Fruit fly (Drosophila melanogaster): ENCODE data around the gene RpL27.
A peak's percentile ranks its signal among the peaks of the same experiment; 100 is the strongest.

RpL27 gene

dm6 chr3R:25680528-25680927 lies 4.3 kb downstream of the RpL27 start, which contains the start of the genes CG4743 and Idh3g (continued):
- TF ChIP-seq HLHmδ (GFP tag; optimal IDR thresholded peaks at IDR 0.05): no peak
- TF ChIP-seq CG34422 (GFP tag; IDR thresholded peaks at IDR 0.05): peak; percentile 97
- TF ChIP-seq CG3838 (GFP tag; optimal IDR thresholded peaks at IDR 0.05): peak; percentile 76
- peak in 1 of 2 experiments; percentile 86 for TF ChIP-seq Hr78 (GFP tag; optimal IDR thresholded peaks at IDR 0.05)
- TF ChIP-seq amos (GFP tag; IDR thresholded peaks at IDR 0.05; ENCODE audit: partially characterized antibody): no peak
- no peak for TF ChIP-seq cg (GFP tag; optimal IDR thresholded peaks at IDR 0.05)
- TF ChIP-seq CG18011 (GFP tag; optimal IDR thresholded peaks at IDR 0.05): peak; percentile 85
- TF ChIP-seq CG7839 (tag; optimal IDR thresholded peaks at IDR 0.05): peak; percentile 98
- TF ChIP-seq h (optimal IDR thresholded peaks at IDR 0.05): no peak
- TF ChIP-seq CG12104 (GFP tag; optimal IDR thresholded peaks at IDR 0.05): peak; percentile 95
- peak; percentile 72; the same call in 1 of the 2 replicates for TF ChIP-seq ham (GFP tag; IDR thresholded peaks at IDR 0.05)
- TF ChIP-seq Myb (GFP tag; optimal IDR thresholded peaks at IDR 0.05): peak; percentile 26
- peak; percentile 81 for TF ChIP-seq ems (GFP tag; optimal IDR thresholded peaks at IDR 0.05)
- TF ChIP-seq CG4328 (GFP tag; optimal IDR thresholded peaks at IDR 0.05): peak; percentile 96
- TF ChIP-seq yki (optimal IDR thresholded peaks at IDR 0.05): no peak
- TF ChIP-seq cad (GFP tag; optimal IDR thresholded peaks at IDR 0.05): no peak
- peak; percentile 99 for TF ChIP-seq CG2712 (tag; optimal IDR thresholded peaks at IDR 0.05)
- no peak for TF ChIP-seq Tbp (GFP tag; optimal IDR thresholded peaks at IDR 0.05)
- peak; percentile 83 for TF ChIP-seq CG5180 (GFP tag; optimal IDR thresholded peaks at IDR 0.05)
- peak; percentile 98 for TF ChIP-seq CG8924 (tag; optimal IDR thresholded peaks at IDR 0.05)
- TF ChIP-seq tin (GFP tag; optimal IDR thresholded peaks at IDR 0.05): peak; percentile 96
- TF ChIP-seq Doc3 (GFP tag; IDR thresholded peaks at IDR 0.05; ENCODE audit: partially characterized antibody): no peak
- TF ChIP-seq Asciz (GFP tag; optimal IDR thresholded peaks at IDR 0.05): peak; percentile 92
- TF ChIP-seq Trl (optimal IDR thresholded peaks at IDR 0.05): no peak
- TF ChIP-seq Trl (GFP tag; optimal IDR thresholded peaks at IDR 0.05): peak; percentile 74
- TF ChIP-seq ttk (GFP tag; IDR thresholded peaks at IDR 0.05): peak; percentile 96
- TF ChIP-seq zen2 (GFP tag; IDR thresholded peaks at IDR 0.05; ENCODE audit: partially characterized antibody): no peak
- TF ChIP-seq p53 (GFP tag; optimal IDR thresholded peaks at IDR 0.05): no peak
- peak; percentile 88 for TF ChIP-seq lbe (GFP tag; optimal IDR thresholded peaks at IDR 0.05)
- TF ChIP-seq CG17612 (GFP tag; IDR thresholded peaks at IDR 0.05): peak; percentile 88
- TF ChIP-seq ERR (GFP tag; optimal IDR thresholded peaks at IDR 0.05): peak; percentile 53
- peak; percentile 85 for TF ChIP-seq jing (GFP tag; optimal IDR thresholded peaks at IDR 0.05)
- peak; percentile 97 for TF ChIP-seq CG9817 (tag; optimal IDR thresholded peaks at IDR 0.05)
- peak; percentile 92 for TF ChIP-seq CG11085 (GFP tag; IDR thresholded peaks at IDR 0.05)
- TF ChIP-seq Deaf1 (tag; optimal IDR thresholded peaks at IDR 0.05): peak; percentile 82
- TF ChIP-seq oc (tag; optimal IDR thresholded peaks at IDR 0.05): peak; percentile 97
- TF ChIP-seq nerfin-2 (GFP tag; IDR thresholded peaks at IDR 0.05; ENCODE audit: partially characterized antibody): no peak
- TF ChIP-seq usp (GFP tag; optimal IDR thresholded peaks at IDR 0.05): no peak
- TF ChIP-seq jumu (GFP tag; optimal IDR thresholded peaks at IDR 0.05): peak; percentile 31
- TF ChIP-seq CG10431 (GFP tag; optimal IDR thresholded peaks at IDR 0.05): peak; percentile 90
- TF ChIP-seq Stat92E (GFP tag; optimal IDR thresholded peaks at IDR 0.05): peak in 1 of 3 experiments; percentile 92
- peak; percentile 97 for TF ChIP-seq CG1602 (GFP tag; optimal IDR thresholded peaks at IDR 0.05)
- peak; percentile 81 for TF ChIP-seq wek (GFP tag; optimal IDR thresholded peaks at IDR 0.05)
- peak; percentile 91 for TF ChIP-seq stwl (tag; optimal IDR thresholded peaks at IDR 0.05)
- TF ChIP-seq zen (tag; optimal IDR thresholded peaks at IDR 0.05): peak; percentile 98
- peak; percentile 90 for TF ChIP-seq jigr1 (GFP tag; IDR thresholded peaks at IDR 0.05)
- peak; percentile 96 for TF ChIP-seq cato (GFP tag; optimal IDR thresholded peaks at IDR 0.05; ENCODE audit: borderline replicate concordance)
- no peak for TF ChIP-seq abd-A (tag; optimal IDR thresholded peaks at IDR 0.05)
- peak; percentile 97 for TF ChIP-seq CG6689 (GFP tag; IDR thresholded peaks at IDR 0.05)
- TF ChIP-seq YL-1 (GFP tag; optimal IDR thresholded peaks at IDR 0.05): peak; percentile 97
- peak; percentile 92 for TF ChIP-seq CG18476 (GFP tag; optimal IDR thresholded peaks at IDR 0.05)

All from whole organism, embryonic.